Worm (Caenorhabditis elegans): ENCODE results near the gene T26H8.4.

DNA sequence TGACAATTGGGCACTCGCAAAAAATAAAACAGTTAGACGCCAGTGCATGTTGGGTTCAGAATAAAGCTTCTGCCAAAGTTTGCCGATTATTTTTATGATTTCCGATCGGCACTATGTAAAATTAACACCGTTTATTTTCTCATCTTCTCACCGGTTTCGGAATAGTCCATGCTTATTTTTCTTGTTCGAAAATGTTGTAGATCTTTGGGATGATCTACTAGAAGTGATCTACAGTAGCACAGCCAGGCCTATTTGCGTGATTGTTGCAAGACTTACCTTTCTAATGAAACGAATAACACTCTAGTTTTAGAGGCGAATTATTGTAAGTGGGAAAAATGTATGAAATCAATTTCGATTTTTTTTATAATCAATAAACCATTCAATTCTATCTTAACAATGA is 44.0 kb upstream of the T26H8.4 start, which contains the start of gene clec-231:
- TF ChIP-seq K02D7.2 (tag; optimal IDR thresholded peaks at IDR 0.05) = no peak
- no peak for TF ChIP-seq elt-2 (tag; optimal IDR thresholded peaks at IDR 0.05)
- no peak for TF ChIP-seq tbx-2 (tag; optimal IDR thresholded peaks at IDR 0.05)
- TF ChIP-seq nhr-11 (tag; optimal IDR thresholded peaks at IDR 0.05) = no peak
